Fruit fly (Drosophila melanogaster) whole organism, embryonic: ENCODE results near the gene CG31077.

Source experiments
- Bgb ChIP-seq: fragments of 200-800 bp; sonication (Bioruptor generic); IDR thresholded peaks from 2 replicates; pipeline ENCODE4 v1.3.6; 2022; ENCODE audit warnings: missing biosample characterization, missing genetic modification characterization; ENCODE audit not compliant: partially characterized antibody
- CG10147 ChIP-seq: fragments of 200-800 bp; sonication (Bioruptor generic); optimal IDR thresholded peaks from 2 replicates; lab custom pipeline; 2019; ENCODE audit warnings: missing biosample characterization, mild to moderate bottlenecking, missing genetic modification characterization, moderate library complexity
- CG10274 ChIP-seq: fragments of 200-800 bp; sonication (Bioruptor generic); optimal IDR thresholded peaks from 3 replicates; lab custom pipeline; 2017; ENCODE audit warnings: missing biosample characterization, mild to moderate bottlenecking, missing genetic modification characterization
- CG10462 ChIP-seq: fragments of 200-800 bp; sonication (Bioruptor generic); optimal IDR thresholded peaks from 2 replicates; lab custom pipeline; 2016; ENCODE audit warnings: missing biosample characterization, missing genetic modification characterization
- CG10565 ChIP-seq: fragments of 200-800 bp; sonication (Bioruptor generic); optimal IDR thresholded peaks from 3 replicates; lab custom pipeline; 2016; ENCODE audit warnings: missing biosample characterization, mild to moderate bottlenecking, missing genetic modification characterization
- CG10654 ChIP-seq: fragments of 200-800 bp; sonication (Bioruptor generic); optimal IDR thresholded peaks from 2 replicates; lab custom pipeline; 2016; ENCODE audit warnings: missing biosample characterization, missing genetic modification characterization
- CG10959 ChIP-seq: fragments of 200-800 bp; sonication (Bioruptor generic); IDR thresholded peaks from 2 replicates; pipeline ENCODE4 v1.3.6; 2022; ENCODE audit warnings: missing biosample characterization, missing genetic modification characterization
- CG11504 ChIP-seq: fragments of 200-800 bp; sonication (Bioruptor generic); optimal IDR thresholded peaks from 3 replicates; lab custom pipeline; 2019; ENCODE audit warnings: missing biosample characterization, mild to moderate bottlenecking, missing genetic modification characterization, moderate library complexity
- CG13287 ChIP-seq: fragments of 200-800 bp; sonication (Bioruptor generic); IDR thresholded peaks from 2 replicates; pipeline ENCODE4 v1.3.6; 2022; ENCODE audit warnings: missing biosample characterization, missing genetic modification characterization; ENCODE audit not compliant: partially characterized antibody
- CG13775 ChIP-seq: fragments of 200-800 bp; sonication (Bioruptor generic); optimal IDR thresholded peaks from 3 replicates; lab custom pipeline; 2017; ENCODE audit warnings: missing biosample characterization, mild to moderate bottlenecking, missing genetic modification characterization
- CG17359 ChIP-seq: fragments of 200-800 bp; sonication (Bioruptor generic); optimal IDR thresholded peaks from 3 replicates; lab custom pipeline; 2018; ENCODE audit warnings: missing biosample characterization, mild to moderate bottlenecking, missing genetic modification characterization, moderate library complexity
- CG18764 ChIP-seq: fragments of 200-800 bp; sonication (Bioruptor generic); optimal IDR thresholded peaks from 3 replicates; lab custom pipeline; 2016; ENCODE audit warnings: missing biosample characterization, missing genetic modification characterization
- CG2712 ChIP-seq: fragments of 200-800 bp; optimal IDR thresholded peaks from 3 replicates; lab custom pipeline; 2019; ENCODE audit warnings: missing biosample characterization, mild to moderate bottlenecking, missing genetic modification characterization, moderate library complexity
- CG3281 ChIP-seq: fragments of 200-800 bp; sonication (Bioruptor generic); optimal IDR thresholded peaks from 3 replicates; lab custom pipeline; 2017; ENCODE audit warnings: missing biosample characterization, mild to moderate bottlenecking, missing genetic modification characterization
- CG3407 ChIP-seq: fragments of 200-800 bp; sonication (Bioruptor generic); optimal IDR thresholded peaks from 2 replicates; lab custom pipeline; 2018; ENCODE audit warnings: missing biosample characterization, mild to moderate bottlenecking, missing genetic modification characterization
- CG4820 ChIP-seq: fragments of 200-800 bp; sonication (Bioruptor generic); optimal IDR thresholded peaks from 3 replicates; lab custom pipeline; 2016; ENCODE audit warnings: missing biosample characterization, missing genetic modification characterization
- CG7357 ChIP-seq: fragments of 200-800 bp; sonication (Bioruptor generic); IDR thresholded peaks from 3 replicates; pipeline ENCODE4 v1.3.6; 2022; ENCODE audit warnings: missing biosample characterization, missing genetic modification characterization
- CG9215 ChIP-seq: fragments of 200-800 bp; sonication (Bioruptor generic); IDR thresholded peaks from 2 replicates; pipeline ENCODE4 v1.3.6; 2022; ENCODE audit warnings: missing biosample characterization, missing genetic modification characterization
- CTCF ChIP-seq: fragments of 200-800 bp; sonication (Bioruptor generic); optimal IDR thresholded peaks from 2 replicates; lab custom pipeline; 2017; ENCODE audit warnings: missing biosample characterization, mild to moderate bottlenecking, missing genetic modification characterization, moderate library complexity
- D ChIP-seq, 2 experiments: fragments of 200-800 bp in 1 of 2; fragments of >200 bp in 1 of 2; sonication (Bioruptor generic) in 1 of 2; optimal IDR thresholded peaks; 2 replicates in 1 of 2; 3 replicates in 1 of 2; lab custom pipeline; 2017; ENCODE audit warnings: mild to moderate bottlenecking in 1 of 2, missing biosample characterization in 1 of 2, missing genetic modification characterization in 1 of 2, missing genetic modification reagents in 1 of 2
- HHEX ChIP-seq: fragments of 200-800 bp; sonication (Bioruptor generic); optimal IDR thresholded peaks from 3 replicates; lab custom pipeline; 2017; ENCODE audit warnings: missing biosample characterization, mild to moderate bottlenecking, missing genetic modification characterization, missing genetic modification reagents
- Hey ChIP-seq: fragments of 200-800 bp; sonication (Bioruptor generic); optimal IDR thresholded peaks from 3 replicates; lab custom pipeline; 2018; ENCODE audit warnings: missing biosample characterization, mild to moderate bottlenecking, missing genetic modification characterization
- MESR4 ChIP-seq: fragments of 200-800 bp; sonication (Bioruptor generic); optimal IDR thresholded peaks from 2 replicates; lab custom pipeline; 2018; ENCODE audit warnings: missing biosample characterization, mild to moderate bottlenecking, missing genetic modification characterization, moderate library complexity
- Nf-YC ChIP-seq: fragments of 200-800 bp; optimal IDR thresholded peaks from 3 replicates; lab custom pipeline; 2019; ENCODE audit warnings: missing biosample characterization, mild to moderate bottlenecking, missing genetic modification characterization, moderate library complexity
- Pdp1 ChIP-seq, 2 experiments: fragments of 200-800 bp; sonication (Bioruptor generic); optimal IDR thresholded peaks; 3 replicates each; lab custom pipeline; 2016; ENCODE audit warnings: missing biosample characterization in 2 of 2, missing genetic modification characterization in 2 of 2, mild to moderate bottlenecking in 1 of 2, moderate library complexity in 1 of 2
- Sox102F ChIP-seq: fragments of 200-800 bp; sonication (Bioruptor generic); optimal IDR thresholded peaks from 2 replicates; lab custom pipeline; 2018; ENCODE audit warnings: missing biosample characterization, mild to moderate bottlenecking, missing genetic modification characterization, moderate library complexity
- TFAM ChIP-seq: fragments of 200-800 bp; sonication (Bioruptor generic); optimal IDR thresholded peaks from 2 replicates; lab custom pipeline; 2017; ENCODE audit warnings: missing biosample characterization, missing genetic modification characterization, inconsistent platforms
- Xbp1 ChIP-seq: fragments of 200-800 bp; sonication (Bioruptor generic); optimal IDR thresholded peaks from 3 replicates; lab custom pipeline; 2016; ENCODE audit warnings: missing biosample characterization, mild to moderate bottlenecking, missing genetic modification characterization
- YL-1 ChIP-seq: fragments of 200-800 bp; sonication (Bioruptor generic); optimal IDR thresholded peaks from 3 replicates; lab custom pipeline; 2017; ENCODE audit warnings: missing biosample characterization, mild to moderate bottlenecking, missing genetic modification characterization
- ato ChIP-seq: fragments of 200-800 bp; sonication (Bioruptor generic); IDR thresholded peaks from 2 replicates; pipeline ENCODE4 v1.3.6; 2022; ENCODE audit warnings: missing biosample characterization, missing genetic modification characterization; ENCODE audit not compliant: partially characterized antibody
- bcd ChIP-seq: fragments of 200-800 bp; sonication (Bioruptor generic); optimal IDR thresholded peaks from 2 replicates; lab custom pipeline; 2017; ENCODE audit warnings: missing biosample characterization, mild to moderate bottlenecking, missing genetic modification characterization
- btn ChIP-seq: fragments of 200-800 bp; sonication (Bioruptor generic); optimal IDR thresholded peaks from 2 replicates; lab custom pipeline; 2016; ENCODE audit warnings: missing biosample characterization, missing genetic modification characterization
- crc ChIP-seq: fragments of 200-800 bp; sonication (Bioruptor generic); optimal IDR thresholded peaks from 2 replicates; lab custom pipeline; 2016; ENCODE audit warnings: missing biosample characterization, missing genetic modification characterization
- eve ChIP-seq, 2 experiments: fragments of >200 bp; optimal IDR thresholded peaks; 2 replicates each; lab custom pipeline; 2017; ENCODE audit warnings: missing biosample characterization in 2 of 2, missing genetic modification characterization in 2 of 2
- fd64A ChIP-seq: fragments of 200-800 bp; sonication (Bioruptor generic); optimal IDR thresholded peaks from 3 replicates; lab custom pipeline; 2018; ENCODE audit warnings: missing biosample characterization, mild to moderate bottlenecking, missing genetic modification characterization
- gro ChIP-seq: fragments of 200-800 bp; sonication (Bioruptor generic); optimal IDR thresholded peaks from 2 replicates; lab custom pipeline; 2016; ENCODE audit warnings: missing biosample characterization, missing genetic modification characterization
- mam ChIP-seq: fragments of 200-800 bp; sonication (Bioruptor generic); optimal IDR thresholded peaks from 3 replicates; lab custom pipeline; 2016; ENCODE audit warnings: missing biosample characterization, missing genetic modification characterization
- nom ChIP-seq: fragments of 200-800 bp; sonication (Bioruptor generic); optimal IDR thresholded peaks from 2 replicates; lab custom pipeline; 2017; ENCODE audit warnings: missing biosample characterization, missing genetic modification characterization, mild to moderate bottlenecking, moderate library complexity, missing genetic modification reagents
- pan ChIP-seq, 4 experiments: fragments of >200 bp in 3 of 4; fragments of 200-800 bp in 1 of 4; sonication (Bioruptor generic) in 1 of 4; optimal IDR thresholded peaks in 3 of 4; IDR thresholded peaks in 1 of 4; 2 replicates each; pipeline versions ENCODE4 v1.3.6 to Lab custom; 2017 to 2022; ENCODE audit warnings: missing biosample characterization in 2 of 4, missing genetic modification characterization in 2 of 4, mixed read lengths in 1 of 4
- row ChIP-seq: fragments of 200-800 bp; sonication (Bioruptor generic); IDR thresholded peaks from 3 replicates; pipeline ENCODE4 v1.3.6; 2022; ENCODE audit warnings: missing biosample characterization, missing genetic modification characterization
- run ChIP-seq: fragments of 200-800 bp; sonication (Bioruptor generic); optimal IDR thresholded peaks from 3 replicates; lab custom pipeline; 2018; ENCODE audit warnings: missing biosample characterization, mild to moderate bottlenecking, missing genetic modification characterization
- scrt ChIP-seq: fragments of 200-800 bp; sonication (Bioruptor generic); optimal IDR thresholded peaks from 2 replicates; lab custom pipeline; 2018; ENCODE audit warnings: missing biosample characterization, mild to moderate bottlenecking, missing genetic modification characterization, moderate library complexity
- sisA ChIP-seq: fragments of 200-800 bp; sonication (Bioruptor generic); IDR thresholded peaks from 2 replicates; pipeline ENCODE4 v1.3.6; 2022; ENCODE audit warnings: missing biosample characterization, missing genetic modification characterization
- sob ChIP-seq: fragments of 200-800 bp; sonication (Bioruptor generic); IDR thresholded peaks from 2 replicates; pipeline ENCODE4 v1.3.6; 2022; ENCODE audit warnings: missing biosample characterization, missing genetic modification characterization
- tin ChIP-seq: fragments of 200-800 bp; sonication (Bioruptor generic); optimal IDR thresholded peaks from 3 replicates; lab custom pipeline; 2016; ENCODE audit warnings: missing biosample characterization, missing genetic modification characterization
- tx ChIP-seq: fragments of 200-800 bp; sonication (Bioruptor generic); optimal IDR thresholded peaks from 2 replicates; lab custom pipeline; 2016; ENCODE audit warnings: missing biosample characterization, missing genetic modification characterization
- unc-4 ChIP-seq: fragments of 200-800 bp; sonication (Bioruptor generic); IDR thresholded peaks from 2 replicates; pipeline ENCODE4 v1.3.6; 2022; ENCODE audit warnings: missing biosample characterization, missing genetic modification characterization; ENCODE audit not compliant: partially characterized antibody
- unpg ChIP-seq: fragments of 200-800 bp; sonication (Bioruptor generic); optimal IDR thresholded peaks from 3 replicates; lab custom pipeline; 2018; ENCODE audit warnings: missing biosample characterization, mild to moderate bottlenecking, missing genetic modification characterization, moderate library complexity
- usp ChIP-seq: fragments of >200 bp; optimal IDR thresholded peaks from 2 replicates; lab custom pipeline; 2017; ENCODE audit warnings: missing biosample characterization, missing genetic modification characterization

The CG31077 gene

dm6 chr3R:26963747-26964174 is 35.8 kb upstream of the CG31077 start (continued):
- TF ChIP-seq CG10959 (GFP tag; lab: Robert Waterston, UW) (peak; percentile 58; the same call in 1 of the 2 replicates), gro (GFP tag; lab: Kevin White, UChicago) (peak; percentile 84), usp (GFP tag; lab: Kevin White, UChicago) (no peak), CG7357 (GFP tag; lab: Robert Waterston, UW) (peak; percentile 58; the same call in 1 of the 3 replicates), unpg (GFP tag; lab: Kevin White, UChicago) (peak; percentile 62), scrt (peak; percentile 74), CG3281 (GFP tag; lab: Kevin White, UChicago) (peak; percentile 82), CG13287 (GFP tag; lab: Robert Waterston, UW) (no peak), CG4820 (peak; percentile 79), Sox102F (GFP tag; lab: Kevin White, UChicago) (peak; percentile 51), eve (GFP tag; optimal IDR thresholded peaks at IDR 0.05; lab: Kevin White, UChicago) (peak in 1 of 2 experiments; percentile 32), crc (GFP tag; lab: Kevin White, UChicago) (peak; percentile 61), CG18764 (GFP tag; lab: Kevin White, UChicago) (peak; percentile 74), CTCF (GFP tag; lab: Kevin White, UChicago) (peak; percentile 35), D (optimal IDR thresholded peaks at IDR 0.05; lab: Kevin White, UChicago) (no peak), D (GFP tag; optimal IDR thresholded peaks at IDR 0.05; lab: Kevin White, UChicago) (peak; percentile 82), YL-1 (GFP tag; lab: Kevin White, UChicago) (no peak), Hey (no peak), unc-4 (GFP tag; lab: Robert Waterston, UW) (no peak), TFAM (GFP tag; lab: Kevin White, UChicago) (peak; percentile 24), CG17359 (tag; lab: Kevin White, UChicago) (peak; percentile 87), fd64A (GFP tag; lab: Kevin White, UChicago) (peak; percentile 70), CG10565 (GFP tag; lab: Kevin White, UChicago) (peak; percentile 40), Bgb (GFP tag; lab: Robert Waterston, UW) (no peak), CG11504 (tag; lab: Kevin White, UChicago) (peak; percentile 86), CG10274 (GFP tag; lab: Kevin White, UChicago) (peak; percentile 5), HHEX (peak; percentile 58), nom (GFP tag; lab: Kevin White, UChicago) (peak; percentile 76), CG3407 (GFP tag; lab: Kevin White, UChicago) (peak; percentile 16), CG13775 (GFP tag; lab: Kevin White, UChicago) (peak; percentile 49), sisA (GFP tag; lab: Robert Waterston, UW) (peak; percentile 52), row (peak; percentile 35; the same call in 2 of the 3 replicates), bcd (GFP tag; lab: Kevin White, UChicago) (peak; percentile 76), ato (GFP tag; lab: Robert Waterston, UW) (no peak), pan (optimal IDR thresholded peaks at IDR 0.05; lab: Kevin White, UChicago) (no peak), pan (GFP tag; optimal IDR thresholded peaks at IDR 0.05 in 1 of 2, IDR thresholded peaks at IDR 0.05 in 1 of 2) (peak in 1 of 2 experiments; percentile 72), tx (GFP tag; lab: Kevin White, UChicago) (peak; percentile 3), mam (GFP tag; lab: Kevin White, UChicago) (peak; percentile 68), CG9215 (GFP tag; lab: Robert Waterston, UW) (peak; percentile 43; the same call in 1 of the 2 replicates), CG2712 (tag; lab: Kevin White, UChicago) (peak; percentile 70), CG10462 (GFP tag; lab: Kevin White, UChicago) (no peak), MESR4 (no peak), run (tag; lab: Kevin White, UChicago) (peak; percentile 29), tin (GFP tag; lab: Kevin White, UChicago) (peak; percentile 85), CG10654 (GFP tag; lab: Kevin White, UChicago) (peak; percentile 5), Nf-YC (peak; percentile 27), Xbp1 (peak; percentile 51), CG10147 (peak; percentile 67), sob (GFP tag; lab: Robert Waterston, UW) (0 out of 2 replicates have a peak, but pooled peaks have one; percentile 35), Pdp1 (GFP tag; optimal IDR thresholded peaks at IDR 0.05; lab: Kevin White, UChicago) (peak; percentile 41 to 82), btn (GFP tag; lab: Kevin White, UChicago) (peak; percentile 56)
